Fruit fly (Drosophila melanogaster) whole organism, wandering third instar larva: ENCODE data around the gene PGRP-SB1.

ENCODE experiments used
- CG9705 ChIP-seq: fragments of 200-800 bp; sonication (Bioruptor generic); optimal IDR thresholded peaks from 2 replicates; lab custom pipeline; 2018; ENCODE audit warnings: missing biosample characterization, mild to moderate bottlenecking, missing genetic modification characterization
- CrebA ChIP-seq: fragments of 200-800 bp; sonication (Bioruptor generic); optimal IDR thresholded peaks from 2 replicates; lab custom pipeline; 2016; ENCODE audit warnings: missing biosample characterization, mild to moderate bottlenecking, missing genetic modification characterization, borderline replicate concordance
- Hnf4 ChIP-seq: fragments of 200-800 bp; sonication (Bioruptor generic); optimal IDR thresholded peaks from 2 replicates; lab custom pipeline; 2016; ENCODE audit warnings: missing biosample characterization, mild to moderate bottlenecking, missing genetic modification characterization
- Myc ChIP-seq: fragments of >200 bp; optimal IDR thresholded peaks from 2 replicates; lab custom pipeline; 2017
- br ChIP-seq: fragments of 200-800 bp; sonication (Bioruptor generic); optimal IDR thresholded peaks from 2 replicates; lab custom pipeline; 2016; ENCODE audit warnings: missing biosample characterization, missing genetic modification characterization
- ey ChIP-seq: fragments of 200-800 bp; sonication (Bioruptor generic); optimal IDR thresholded peaks from 2 replicates; lab custom pipeline; 2016; ENCODE audit warnings: missing biosample characterization, missing genetic modification characterization
- lola ChIP-seq: fragments of >200 bp; optimal IDR thresholded peaks from 2 replicates; lab custom pipeline; 2017; ENCODE audit warnings: missing biosample characterization, missing genetic modification characterization
- pan ChIP-seq: fragments of >200 bp; optimal IDR thresholded peaks from 2 replicates; lab custom pipeline; 2017
- psq ChIP-seq: fragments of 200-800 bp; sonication (Bioruptor generic); optimal IDR thresholded peaks from 3 replicates; lab custom pipeline; 2017; ENCODE audit warnings: missing biosample characterization, mild to moderate bottlenecking, missing genetic modification characterization, moderate library complexity
- tai ChIP-seq: sonication (Bioruptor generic); optimal IDR thresholded peaks from 2 replicates; lab custom pipeline; 2016; ENCODE audit warnings: missing biosample characterization, missing genetic modification characterization
- usp ChIP-seq: fragments of >200 bp; optimal IDR thresholded peaks from 2 replicates; lab custom pipeline; 2017; ENCODE audit warnings: missing biosample characterization, missing genetic modification characterization

DNA sequence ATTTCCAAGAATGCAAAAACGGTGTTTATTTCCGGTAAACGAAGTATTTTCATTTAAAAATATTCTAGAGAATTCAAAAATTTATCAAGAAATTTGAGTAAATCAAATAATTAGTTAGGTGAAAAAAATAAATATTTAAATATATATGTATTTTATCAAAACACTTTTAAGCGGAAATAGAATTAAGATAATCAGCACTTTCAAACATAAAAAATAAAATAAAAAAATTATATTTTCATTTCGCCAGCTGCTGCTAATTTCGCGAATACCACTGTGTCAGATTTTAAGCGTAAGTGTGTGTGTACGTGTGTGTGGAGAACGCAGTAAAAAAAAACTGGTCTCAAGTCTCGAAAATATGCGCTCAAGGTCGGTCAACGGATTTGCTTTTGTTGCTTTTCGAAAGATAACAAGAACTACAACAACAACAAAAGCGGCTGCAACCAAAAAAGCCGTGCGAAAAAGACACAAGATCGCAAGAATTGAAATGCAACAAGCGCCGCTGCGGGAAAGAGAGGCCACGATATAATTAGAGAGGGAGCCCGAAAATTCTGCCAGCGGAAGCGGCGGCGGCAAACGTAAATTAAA is 18.0 kb downstream of the PGRP-SB1 start:
- TF ChIP-seq CrebA (no peak), psq (no peak), CG9705 (no peak), Hnf4 (GFP tag; lab: Kevin White, UChicago) (peak; percentile 48), pan (no peak), usp (no peak), br (GFP tag; lab: Kevin White, UChicago) (no peak), tai (GFP tag; lab: Kevin White, UChicago) (no peak), lola (GFP tag; lab: Kevin White, UChicago) (no peak), Myc (lab: Kevin White, UChicago) (no peak), ey (GFP tag; lab: Kevin White, UChicago) (no peak)
